Fruit fly (Drosophila melanogaster) whole organism, embryonic: ENCODE measurements around the gene CG9747.

ENCODE experiments used
- Atf6 ChIP-seq: fragments of 200-800 bp; sonication (Bioruptor generic); IDR thresholded peaks from 2 replicates; pipeline ENCODE4 v1.3.6; 2022; ENCODE audit warnings: missing biosample characterization, missing genetic modification characterization
- BEAF-32 ChIP-seq: fragments of 200-800 bp; sonication (Bioruptor generic); optimal IDR thresholded peaks from 3 replicates; lab custom pipeline; 2017; ENCODE audit warnings: missing biosample characterization, missing genetic modification characterization, mild to moderate bottlenecking, moderate library complexity, missing genetic modification reagents
- CG11093 ChIP-seq: fragments of 200-800 bp; sonication (Bioruptor generic); IDR thresholded peaks from 3 replicates; pipeline ENCODE4 v1.3.6; 2022; ENCODE audit warnings: missing biosample characterization, missing genetic modification characterization
- CG12104 ChIP-seq: fragments of 200-800 bp; sonication (Bioruptor generic); optimal IDR thresholded peaks from 3 replicates; lab custom pipeline; 2016; ENCODE audit warnings: missing biosample characterization, missing genetic modification characterization
- CG12769 ChIP-seq: fragments of 200-800 bp; sonication (Bioruptor generic); optimal IDR thresholded peaks from 2 replicates; lab custom pipeline; 2019; ENCODE audit warnings: missing biosample characterization, mild to moderate bottlenecking, missing genetic modification characterization, moderate library complexity
- CG13894 ChIP-seq: fragments of 200-800 bp; sonication (Bioruptor generic); optimal IDR thresholded peaks from 3 replicates; lab custom pipeline; 2018; ENCODE audit warnings: missing biosample characterization, mild to moderate bottlenecking, missing genetic modification characterization, moderate library complexity
- CG15073 ChIP-seq: fragments of 200-800 bp; sonication (Bioruptor generic); optimal IDR thresholded peaks from 2 replicates; lab custom pipeline; 2016; ENCODE audit warnings: missing biosample characterization, missing genetic modification characterization
- CG15696 ChIP-seq: fragments of 200-800 bp; sonication (Bioruptor generic); optimal IDR thresholded peaks from 2 replicates; lab custom pipeline; 2019; ENCODE audit warnings: missing biosample characterization, mild to moderate bottlenecking, missing genetic modification characterization, moderate library complexity
- CG1602 ChIP-seq: fragments of 200-800 bp; sonication (Bioruptor generic); optimal IDR thresholded peaks from 3 replicates; lab custom pipeline; 2016; ENCODE audit warnings: missing biosample characterization, missing genetic modification characterization
- CG1647 ChIP-seq: fragments of 200-800 bp; sonication (Bioruptor generic); optimal IDR thresholded peaks from 3 replicates; lab custom pipeline; 2016; ENCODE audit warnings: missing biosample characterization, missing genetic modification characterization
- CG17361 ChIP-seq: fragments of 200-800 bp; sonication (Bioruptor generic); IDR thresholded peaks from 3 replicates; pipeline ENCODE4 v1.3.6; 2022; ENCODE audit warnings: missing biosample characterization, missing genetic modification characterization
- CG17802 ChIP-seq: fragments of 200-800 bp; sonication (Bioruptor generic); optimal IDR thresholded peaks from 2 replicates; lab custom pipeline; 2018; ENCODE audit warnings: missing biosample characterization, mild to moderate bottlenecking, missing genetic modification characterization, moderate library complexity
- CG1792 ChIP-seq: fragments of 200-800 bp; sonication (Bioruptor generic); optimal IDR thresholded peaks from 2 replicates; lab custom pipeline; 2016; ENCODE audit warnings: missing biosample characterization, missing genetic modification characterization
- CG2116 ChIP-seq: fragments of 200-800 bp; sonication (Bioruptor generic); optimal IDR thresholded peaks from 3 replicates; lab custom pipeline; 2018; ENCODE audit warnings: missing biosample characterization, mild to moderate bottlenecking, missing genetic modification characterization
- CG2199 ChIP-seq: fragments of 200-800 bp; sonication (Bioruptor generic); IDR thresholded peaks from 3 replicates; pipeline ENCODE4 v1.3.6; 2022; ENCODE audit warnings: missing biosample characterization, missing genetic modification characterization
- CG5180 ChIP-seq: fragments of 200-800 bp; sonication (Bioruptor generic); optimal IDR thresholded peaks from 3 replicates; lab custom pipeline; 2017; ENCODE audit warnings: missing biosample characterization, missing genetic modification characterization, mild to moderate bottlenecking, moderate library complexity, missing genetic modification reagents
- CG7271 ChIP-seq: fragments of 200-800 bp; sonication (Bioruptor generic); optimal IDR thresholded peaks from 2 replicates; lab custom pipeline; 2018; ENCODE audit warnings: missing biosample characterization, mild to moderate bottlenecking, missing genetic modification characterization, moderate library complexity
- CG7556 ChIP-seq: fragments of 200-800 bp; sonication (Bioruptor generic); optimal IDR thresholded peaks from 2 replicates; lab custom pipeline; 2017; ENCODE audit warnings: missing biosample characterization, mild to moderate bottlenecking, missing genetic modification characterization
- CG7839 ChIP-seq: fragments of 200-800 bp; sonication (Bioruptor generic); optimal IDR thresholded peaks from 3 replicates; lab custom pipeline; 2018; ENCODE audit warnings: missing biosample characterization, mild to moderate bottlenecking, missing genetic modification characterization, moderate library complexity
- CG7987 ChIP-seq: fragments of 200-800 bp; sonication (Bioruptor generic); optimal IDR thresholded peaks from 2 replicates; lab custom pipeline; 2018; ENCODE audit warnings: missing biosample characterization, mild to moderate bottlenecking, missing genetic modification characterization, moderate library complexity
- CG8290 ChIP-seq, 3 experiments: fragments of 200-800 bp; sonication (Bioruptor generic); optimal IDR thresholded peaks; 2 replicates each; lab custom pipeline; 2016 to 2019; ENCODE audit warnings: missing biosample characterization in 3 of 3, missing genetic modification characterization in 3 of 3, mild to moderate bottlenecking in 2 of 3, moderate library complexity in 1 of 3
- CG8359 ChIP-seq: fragments of 200-800 bp; sonication (Bioruptor generic); optimal IDR thresholded peaks from 2 replicates; lab custom pipeline; 2017; ENCODE audit warnings: missing biosample characterization, mild to moderate bottlenecking, missing genetic modification characterization, borderline replicate concordance
- Dbx ChIP-seq: fragments of 200-800 bp; sonication (Bioruptor generic); IDR thresholded peaks from 3 replicates; pipeline ENCODE4 v1.3.6; 2022; ENCODE audit warnings: missing biosample characterization, missing genetic modification characterization
- Dip3 ChIP-seq: fragments of 200-800 bp; sonication (Bioruptor generic); optimal IDR thresholded peaks from 3 replicates; lab custom pipeline; 2016; ENCODE audit warnings: missing biosample characterization, missing genetic modification characterization
- E2f2 ChIP-seq: fragments of 200-800 bp; sonication (Bioruptor generic); IDR thresholded peaks from 2 replicates; pipeline ENCODE4 v1.3.6; 2022; ENCODE audit warnings: missing biosample characterization, missing genetic modification characterization
- Hmr ChIP-seq: fragments of 200-800 bp; sonication (Bioruptor generic); optimal IDR thresholded peaks from 3 replicates; lab custom pipeline; 2017; ENCODE audit warnings: mild to moderate bottlenecking, missing biosample characterization, missing genetic modification reagents, missing genetic modification characterization
- Med ChIP-seq: fragments of 200-800 bp; sonication (Bioruptor generic); peaks from one replicate; lab custom pipeline; 2016; ENCODE audit warnings: missing biosample characterization, missing genetic modification characterization, mild to moderate bottlenecking, inconsistent platforms, moderate library complexity
- Mrtf ChIP-seq: fragments of 200-800 bp; sonication (Bioruptor generic); IDR thresholded peaks from 3 replicates; pipeline ENCODE4 v1.3.6; 2022; ENCODE audit warnings: missing biosample characterization, missing genetic modification characterization
- Oaz ChIP-seq: fragments of 200-800 bp; sonication (Bioruptor generic); IDR thresholded peaks from 2 replicates; pipeline ENCODE4 v1.3.6; 2022; ENCODE audit warnings: missing biosample characterization, missing genetic modification characterization
- Poxn ChIP-seq: fragments of 200-800 bp; sonication (Bioruptor generic); IDR thresholded peaks from 2 replicates; pipeline ENCODE4 v1.3.6; 2022; ENCODE audit warnings: missing biosample characterization, missing genetic modification characterization
- Ptx1 ChIP-seq: fragments of 200-800 bp; sonication (Bioruptor generic); IDR thresholded peaks from 2 replicates; pipeline ENCODE4 v1.3.6; 2022; ENCODE audit warnings: missing biosample characterization, missing genetic modification characterization
- Side ChIP-seq: fragments of 200-800 bp; sonication (Bioruptor generic); optimal IDR thresholded peaks from 2 replicates; lab custom pipeline; 2016; ENCODE audit warnings: missing biosample characterization, missing genetic modification characterization
- Sox102F ChIP-seq: fragments of 200-800 bp; sonication (Bioruptor generic); optimal IDR thresholded peaks from 2 replicates; lab custom pipeline; 2018; ENCODE audit warnings: missing biosample characterization, mild to moderate bottlenecking, missing genetic modification characterization, moderate library complexity
- Stat92E ChIP-seq, 3 experiments: fragments of >200 bp in 2 of 3; fragments of 200-800 bp in 1 of 3; sonication (Bioruptor generic) in 1 of 3; optimal IDR thresholded peaks; 2 replicates each; lab custom pipeline; 2017 to 2019; ENCODE audit warnings: missing biosample characterization in 3 of 3, missing genetic modification characterization in 3 of 3, mild to moderate bottlenecking in 1 of 3, moderate library complexity in 1 of 3
- bigmax ChIP-seq: fragments of 200-800 bp; sonication (Bioruptor generic); optimal IDR thresholded peaks from 2 replicates; lab custom pipeline; 2018; ENCODE audit warnings: missing biosample characterization, mild to moderate bottlenecking, missing genetic modification characterization
- caup ChIP-seq: fragments of 200-800 bp; sonication (Bioruptor generic); optimal IDR thresholded peaks from 3 replicates; lab custom pipeline; 2017; ENCODE audit warnings: missing biosample characterization, mild to moderate bottlenecking, missing genetic modification characterization, moderate library complexity; ENCODE audit not compliant: severe bottlenecking
- dati ChIP-seq: fragments of 200-800 bp; sonication (Bioruptor generic); IDR thresholded peaks from 2 replicates; pipeline ENCODE4 v1.3.6; 2022; ENCODE audit warnings: missing biosample characterization, missing genetic modification characterization
- exex ChIP-seq: fragments of 200-800 bp; sonication (Bioruptor generic); optimal IDR thresholded peaks from 4 replicates; lab custom pipeline; 2018; ENCODE audit warnings: missing biosample characterization, mild to moderate bottlenecking, missing genetic modification characterization, moderate library complexity
- eyg ChIP-seq: fragments of 200-800 bp; sonication (Bioruptor generic); optimal IDR thresholded peaks from 3 replicates; lab custom pipeline; 2016; ENCODE audit warnings: missing biosample characterization, missing genetic modification characterization
- her ChIP-seq: fragments of 200-800 bp; sonication (Bioruptor generic); optimal IDR thresholded peaks from 2 replicates; lab custom pipeline; 2016; ENCODE audit warnings: missing biosample characterization, missing genetic modification characterization
- ind ChIP-seq: fragments of 200-800 bp; sonication (Bioruptor generic); optimal IDR thresholded peaks from 3 replicates; lab custom pipeline; 2016; ENCODE audit warnings: missing biosample characterization, missing genetic modification characterization
- kay ChIP-seq: fragments of 200-800 bp; sonication (Bioruptor generic); optimal IDR thresholded peaks from 2 replicates; lab custom pipeline; 2016; ENCODE audit warnings: missing biosample characterization, missing genetic modification characterization
- ken ChIP-seq: fragments of 200-800 bp; sonication (Bioruptor generic); IDR thresholded peaks from 3 replicates; pipeline ENCODE4 v1.3.6; 2022; ENCODE audit warnings: missing biosample characterization, missing genetic modification characterization
- p53 ChIP-seq: fragments of 200-800 bp; sonication (Bioruptor generic); optimal IDR thresholded peaks from 2 replicates; lab custom pipeline; 2016; ENCODE audit warnings: missing biosample characterization, missing genetic modification characterization
- psq ChIP-seq: fragments of 200-800 bp; sonication (Bioruptor generic); optimal IDR thresholded peaks from 2 replicates; lab custom pipeline; 2017; ENCODE audit warnings: missing biosample characterization, missing genetic modification characterization
- pum ChIP-seq: fragments of 200-800 bp; sonication (Bioruptor generic); optimal IDR thresholded peaks from 2 replicates; lab custom pipeline; 2016; ENCODE audit warnings: missing biosample characterization, missing genetic modification characterization
- sim ChIP-seq: fragments of 200-800 bp; sonication (Bioruptor generic); IDR thresholded peaks from 2 replicates; pipeline ENCODE4 v1.3.6; 2022; ENCODE audit warnings: missing biosample characterization, missing genetic modification characterization
- sqz ChIP-seq: fragments of 200-800 bp; sonication (Bioruptor generic); optimal IDR thresholded peaks from 3 replicates; lab custom pipeline; 2018; ENCODE audit warnings: missing biosample characterization, mild to moderate bottlenecking, missing genetic modification characterization
- stc ChIP-seq: fragments of 200-800 bp; sonication (Bioruptor generic); IDR thresholded peaks from 2 replicates; pipeline ENCODE4 v1.3.6; 2022; ENCODE audit warnings: missing biosample characterization, missing genetic modification characterization
- toy ChIP-seq: fragments of 200-800 bp; sonication (Bioruptor generic); IDR thresholded peaks from 2 replicates; pipeline ENCODE4 v1.3.6; 2022; ENCODE audit warnings: missing biosample characterization, missing genetic modification characterization

Gene CG9747

dm6 chr3R:30189836-30190235, 1.2 kb downstream of the CG9747 start (continued):
- peak; percentile 58 for TF ChIP-seq CG8359
- TF ChIP-seq p53 (GFP tag; lab: Kevin White, UChicago) = no peak
- TF ChIP-seq CG12104 (GFP tag; lab: Kevin White, UChicago) = peak; percentile 50
- no peak for TF ChIP-seq CG13894 (tag; lab: Kevin White, UChicago)
- TF ChIP-seq BEAF-32 (GFP tag; lab: Kevin White, UChicago) = no peak
- TF ChIP-seq toy (GFP tag; lab: Robert Waterston, UW) = no peak
- no peak for TF ChIP-seq CG15073 (GFP tag; lab: Kevin White, UChicago)
- no peak for TF ChIP-seq psq (GFP tag; lab: Kevin White, UChicago)
- TF ChIP-seq Med = peak; percentile 95
- no peak for TF ChIP-seq Poxn (GFP tag; lab: Robert Waterston, UW)
- TF ChIP-seq CG7271 (tag; lab: Kevin White, UChicago) = no peak
- peak; percentile 51 for TF ChIP-seq CG1602 (GFP tag; lab: Kevin White, UChicago)
- peak; percentile 67 for TF ChIP-seq stc (GFP tag; lab: Robert Waterston, UW)
- TF ChIP-seq bigmax (GFP tag; lab: Kevin White, UChicago) = no peak
- TF ChIP-seq Stat92E (GFP tag; optimal IDR thresholded peaks at IDR 0.05; lab: Kevin White, UChicago) = no peak
- TF ChIP-seq CG7987 (GFP tag; lab: Kevin White, UChicago) = no peak
- no peak for TF ChIP-seq CG2199 (GFP tag; lab: Robert Waterston, UW)
- TF ChIP-seq CG12769 (tag; lab: Kevin White, UChicago) = peak; percentile 80
- TF ChIP-seq CG17802 (tag; lab: Kevin White, UChicago) = peak; percentile 33
- TF ChIP-seq her (GFP tag; lab: Kevin White, UChicago) = peak; percentile 3
- TF ChIP-seq pum (GFP tag; lab: Kevin White, UChicago) = peak; percentile 59
- peak; percentile 54 for TF ChIP-seq CG7556
- peak; percentile 13 for TF ChIP-seq CG1647 (GFP tag; lab: Kevin White, UChicago)
- TF ChIP-seq CG15696 (tag; lab: Kevin White, UChicago) = peak; percentile 18
- no peak for TF ChIP-seq eyg (GFP tag; lab: Kevin White, UChicago)
- TF ChIP-seq kay (GFP tag; lab: Kevin White, UChicago) = no peak
- TF ChIP-seq CG11093 (GFP tag; lab: Robert Waterston, UW) = peak; percentile 48; the same call in 1 of the 3 replicates
- TF ChIP-seq CG8290 (GFP tag; optimal IDR thresholded peaks at IDR 0.05; lab: Kevin White, UChicago) = no peak
- peak in 1 of 2 experiments; percentile 82 for TF ChIP-seq CG8290 (tag; optimal IDR thresholded peaks at IDR 0.05; lab: Kevin White, UChicago)
- peak; percentile 78 for TF ChIP-seq Atf6
- TF ChIP-seq Ptx1 (GFP tag; lab: Robert Waterston, UW) = peak; percentile 87
- peak; percentile 52 for TF ChIP-seq Hmr (GFP tag; lab: Kevin White, UChicago)
- TF ChIP-seq dati (GFP tag; lab: Robert Waterston, UW) = no peak
- peak; percentile 55 for TF ChIP-seq Dip3 (GFP tag; lab: Kevin White, UChicago)
- TF ChIP-seq Mrtf = peak; percentile 84
- TF ChIP-seq CG7839 (tag; lab: Kevin White, UChicago) = peak; percentile 77
- TF ChIP-seq sqz (GFP tag; lab: Kevin White, UChicago) = peak; percentile 49
- TF ChIP-seq Side (GFP tag; lab: Kevin White, UChicago) = no peak
- TF ChIP-seq E2f2 (GFP tag; lab: Robert Waterston, UW) = peak; percentile 43; the same call in 1 of the 2 replicates
- TF ChIP-seq CG2116 = no peak
- TF ChIP-seq caup (GFP tag; lab: Kevin White, UChicago) = peak; percentile 56
- TF ChIP-seq Sox102F = peak; percentile 83
- peak; percentile 15 for TF ChIP-seq exex (tag; lab: Kevin White, UChicago)
- TF ChIP-seq CG1792 (GFP tag; lab: Kevin White, UChicago) = no peak
- TF ChIP-seq Dbx (GFP tag; lab: Robert Waterston, UW) = peak; percentile 72
- TF ChIP-seq CG5180 (GFP tag; lab: Kevin White, UChicago) = peak; percentile 48
- TF ChIP-seq Oaz (GFP tag; lab: Robert Waterston, UW) = peak; percentile 43; the same call in 1 of the 2 replicates
- peak; percentile 41; the same call in 1 of the 3 replicates for TF ChIP-seq ken (GFP tag; lab: Robert Waterston, UW)
- peak; percentile 77; the same call in 2 of the 3 replicates for TF ChIP-seq CG17361
- peak; percentile 75 for TF ChIP-seq sim (GFP tag; lab: Robert Waterston, UW)
- peak; percentile 78 for TF ChIP-seq ind (GFP tag; lab: Kevin White, UChicago)
